Fruit fly (Drosophila melanogaster): ENCODE measurements around the gene lili.

Gene lili

DNA sequence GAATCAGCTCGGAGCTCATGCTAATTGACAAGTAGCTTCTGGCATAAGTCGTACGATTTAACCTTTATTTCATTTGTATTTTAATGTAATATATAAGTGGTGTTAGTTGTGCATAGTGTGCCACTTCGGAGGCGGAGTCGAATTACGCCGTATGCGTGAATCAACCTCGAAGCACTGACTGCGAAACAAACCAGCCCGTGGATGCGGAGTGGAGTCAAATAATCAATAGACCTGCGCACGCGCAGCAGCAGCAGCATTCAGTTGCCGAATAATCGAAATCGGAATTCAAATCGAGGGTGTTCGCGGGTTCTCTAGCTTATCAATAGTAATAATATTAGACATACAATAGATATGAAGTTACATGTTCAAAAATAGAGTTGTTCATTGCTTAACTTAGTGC is 14.4 kb upstream of the lili start, which contains the start of gene RabX4:
RabX4 (minus strand) TSS at position 176 of the 400 bp plus-strand sequence.
- TF ChIP-seq noc (tag; optimal IDR thresholded peaks at IDR 0.05): no peak

DNA sequence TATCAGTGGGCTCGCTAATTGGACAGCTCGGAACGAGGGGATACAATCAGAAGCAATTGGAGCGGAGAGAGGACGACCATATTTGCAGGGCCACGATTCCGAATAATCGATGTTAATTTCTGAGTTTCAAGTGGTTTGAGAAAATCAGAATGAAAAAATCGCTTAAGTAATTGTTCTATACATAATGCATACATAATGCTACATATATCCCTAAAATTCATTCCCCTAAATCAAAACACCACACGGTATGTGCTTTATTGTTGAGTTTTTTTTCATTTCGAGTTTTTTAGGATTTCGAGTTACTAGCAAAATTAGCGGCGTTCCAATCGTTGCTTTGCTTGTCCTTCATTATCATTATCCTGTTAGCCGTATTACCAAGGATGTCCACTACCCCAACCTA is 11.7 kb upstream of the lili start, which contains the start of gene niki:
niki (minus strand) TSS at position 101 of the 400 bp plus-strand sequence.
- TF ChIP-seq noc (tag; optimal IDR thresholded peaks at IDR 0.05): no peak

dm6 chr3R:24823061-24823460 is 9.2 kb upstream of the lili start:
- no peak for TF ChIP-seq noc (tag; optimal IDR thresholded peaks at IDR 0.05)

dm6 chr3R:24816993-24817854 is 3.4 kb upstream of the lili start, which contains the start of the genes CG5808 and Saf-B:
Gene CG5808 (minus strand): TSS chr3R:24817007.
Gene Saf-B (plus strand): TSS chr3R:24817464.
- TF ChIP-seq noc (tag; optimal IDR thresholded peaks at IDR 0.05): no peak

DNA sequence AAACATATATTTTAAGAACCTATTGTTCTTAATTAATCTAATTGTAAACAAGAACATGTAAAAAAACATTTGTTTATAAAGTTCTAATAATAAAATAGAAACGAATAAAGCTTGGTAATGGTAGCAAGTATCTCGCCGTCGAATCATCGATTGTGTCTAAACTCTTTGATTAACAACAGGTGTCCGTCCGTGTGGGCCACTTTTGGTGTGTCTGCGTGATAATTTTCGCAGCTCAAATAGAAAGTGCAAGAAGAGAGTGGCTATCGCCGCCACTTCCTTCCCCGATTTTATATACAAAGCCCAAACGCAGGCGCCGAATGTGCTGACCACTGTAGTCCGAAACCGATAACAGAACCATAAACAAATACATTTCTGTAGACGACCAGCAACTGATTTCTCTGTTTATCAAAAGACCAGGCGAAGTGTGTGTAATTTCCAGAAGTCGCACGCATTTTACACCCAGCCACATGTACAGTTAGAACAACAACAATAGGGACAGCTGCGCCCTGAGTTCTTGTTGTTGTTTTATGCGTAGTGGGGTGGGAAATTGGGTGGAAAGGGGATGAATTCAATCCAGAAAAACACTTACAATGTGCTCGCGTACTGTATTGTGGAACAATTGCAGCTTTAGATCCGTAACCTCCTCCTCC is 700 bp downstream of the lili start:
- TF ChIP-seq noc (tag; optimal IDR thresholded peaks at IDR 0.05): no peak

dm6 chr3R:24812394-24812793 is 1.4 kb downstream of the lili start:
- no peak for TF ChIP-seq noc (tag; optimal IDR thresholded peaks at IDR 0.05)

DNA sequence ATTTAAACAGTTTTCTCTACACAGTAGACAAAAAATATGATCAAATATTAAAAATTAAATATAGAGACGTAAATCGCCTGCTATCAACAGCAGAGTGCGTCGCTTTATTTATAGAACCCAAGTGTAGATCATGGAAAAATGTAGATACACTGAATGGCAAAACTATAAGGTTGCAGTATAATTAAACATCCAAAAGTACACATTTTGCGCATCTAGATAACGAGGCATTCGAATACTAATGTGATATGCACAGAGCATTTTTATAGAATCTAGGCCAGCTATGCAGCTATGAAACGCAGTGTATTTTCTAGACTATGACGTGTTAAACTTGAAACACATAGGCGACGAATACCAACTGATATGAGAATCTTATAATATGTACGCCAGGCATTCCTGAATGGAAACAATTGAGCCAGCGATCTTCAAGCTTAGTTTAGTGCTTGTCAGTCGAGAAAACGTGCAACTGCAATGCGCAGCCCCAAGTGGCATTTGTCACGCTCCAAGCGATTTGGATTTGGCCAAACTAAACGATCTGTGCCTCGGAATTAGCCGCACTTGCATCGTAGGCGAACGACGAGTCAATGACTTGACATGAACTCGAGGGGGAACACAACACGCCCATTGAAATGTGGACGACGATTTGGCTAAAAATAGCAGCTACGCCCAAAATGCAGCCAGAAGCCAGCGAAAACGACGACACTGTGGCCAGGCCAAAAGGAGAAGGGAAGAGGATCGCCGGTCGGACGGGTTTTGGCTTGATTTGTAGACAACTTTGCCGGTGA is 2.8 kb downstream of the lili start:
- TF ChIP-seq noc (tag; optimal IDR thresholded peaks at IDR 0.05): peak; percentile 96

DNA sequence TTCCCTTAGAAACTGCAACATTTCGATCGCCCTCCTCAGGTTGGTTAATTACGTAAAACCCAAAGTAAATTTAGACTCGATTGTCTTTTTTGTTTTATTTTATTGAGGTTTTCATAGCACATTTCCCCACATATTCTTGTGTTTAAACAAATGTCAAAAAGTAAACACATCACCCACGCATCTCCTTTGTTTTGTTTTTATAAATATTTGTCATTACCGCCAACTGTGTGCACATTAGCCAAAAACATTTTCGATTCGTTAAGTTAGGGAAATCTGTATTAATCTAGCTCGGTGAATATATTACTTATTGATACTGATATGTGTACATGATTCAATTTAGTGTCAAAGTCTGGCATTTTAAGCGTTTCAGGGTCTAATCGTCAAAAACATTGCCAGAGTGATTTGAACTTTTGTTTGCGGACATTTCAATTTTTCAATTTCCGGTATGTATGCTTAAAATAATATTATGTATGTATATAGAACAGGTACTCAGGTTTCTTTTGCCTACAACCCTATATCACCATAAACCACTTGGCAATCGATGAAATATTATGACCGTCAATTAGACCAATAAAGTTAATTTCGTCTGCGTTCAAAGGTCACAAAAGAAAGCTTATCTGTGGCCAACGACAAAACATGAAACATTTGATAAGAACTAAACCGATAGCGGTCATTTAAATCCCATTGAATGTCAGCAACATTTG is 4.1 kb downstream of the lili start:
- TF ChIP-seq noc (tag; optimal IDR thresholded peaks at IDR 0.05): peak; percentile 70

DNA sequence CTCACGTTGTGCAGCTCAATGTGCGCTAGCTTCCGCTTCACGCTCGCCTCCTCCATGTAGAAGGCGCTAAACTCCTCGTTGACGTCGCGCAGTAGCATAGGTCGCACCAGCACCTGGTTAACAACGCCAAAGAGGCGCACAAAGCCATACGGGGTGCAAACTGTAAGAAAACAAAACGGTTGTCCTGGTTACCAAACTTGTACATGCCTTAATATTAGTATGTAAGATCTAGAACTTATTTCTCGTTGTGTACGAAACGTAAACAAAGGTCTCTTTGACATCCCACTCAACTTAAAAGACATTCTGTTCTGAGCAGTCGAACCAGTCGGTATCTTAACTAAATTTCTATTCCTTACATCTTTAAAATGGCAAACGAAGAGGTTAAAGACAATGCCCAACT is 6.5 kb downstream of the lili start, which contains the start of gene CG6980:
CG6980 (plus strand) TSS at position 301 of the 400 bp plus-strand sequence.
- TF ChIP-seq noc (tag; optimal IDR thresholded peaks at IDR 0.05): no peak

DNA sequence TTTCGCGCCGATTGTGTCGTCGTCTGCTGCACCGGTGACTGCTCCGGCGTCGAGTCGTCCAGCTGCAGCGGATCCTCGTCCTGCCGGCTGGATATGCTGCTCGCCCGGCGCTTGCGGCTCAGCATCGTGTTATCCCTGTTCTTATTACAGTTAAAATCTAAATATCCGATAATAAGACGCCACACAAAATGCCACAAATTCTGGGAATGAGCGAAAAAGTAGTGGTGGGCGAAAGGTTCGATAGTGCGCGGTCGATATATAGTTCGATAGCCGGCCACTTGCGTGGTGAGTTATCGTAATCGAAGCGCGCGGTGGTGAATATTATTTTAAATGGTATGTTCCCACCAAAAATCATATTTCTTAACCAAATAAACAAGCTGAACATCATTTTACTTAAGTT is 8.8 kb downstream of the lili start, which contains the start of gene polybromo:
polybromo (minus strand) TSS at position 212 of the 400 bp plus-strand sequence.
- TF ChIP-seq noc (tag; optimal IDR thresholded peaks at IDR 0.05): no peak

DNA sequence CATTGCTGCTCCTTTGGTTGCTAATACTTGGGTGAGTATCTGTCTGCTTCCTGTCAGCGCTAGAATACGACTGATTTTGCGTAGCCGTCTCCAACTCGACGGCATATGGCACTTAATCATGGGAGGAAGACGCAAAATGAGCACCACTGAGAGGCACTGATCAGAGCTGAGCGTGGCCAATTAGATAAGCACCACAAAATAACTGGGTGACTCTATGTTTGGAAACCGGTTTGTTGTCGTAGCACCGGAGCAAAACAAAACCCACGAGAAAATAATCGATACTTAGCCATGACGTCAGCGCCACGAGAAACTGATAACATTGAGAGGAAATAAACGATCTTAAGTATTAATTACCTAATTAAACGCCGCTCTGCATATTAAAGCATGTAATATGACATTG is 14.3 kb downstream of the lili start, which contains the start of gene Ude:
Ude (minus strand) TSS at position 166 of the 400 bp plus-strand sequence.
- TF ChIP-seq noc (tag; optimal IDR thresholded peaks at IDR 0.05): no peak

DNA sequence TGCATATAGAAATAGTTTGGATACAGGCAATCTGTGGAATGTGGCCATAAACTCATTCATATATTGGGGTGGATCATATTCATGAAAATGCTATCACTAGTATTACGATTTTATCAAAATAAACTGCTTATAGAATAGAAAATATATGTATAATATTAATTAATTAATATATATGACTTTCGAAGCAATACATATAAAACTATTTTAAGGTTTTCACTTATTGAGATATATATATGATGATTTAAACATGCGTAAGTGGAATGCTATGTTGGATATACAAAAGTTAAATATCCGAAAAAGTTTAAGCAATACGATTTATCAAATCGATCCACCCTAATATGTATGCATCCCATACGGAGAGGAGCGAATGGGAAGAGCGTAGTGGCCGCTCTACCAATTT is 15.2 kb downstream of the lili start:
- TF ChIP-seq noc (tag; optimal IDR thresholded peaks at IDR 0.05): peak; percentile 57

DNA sequence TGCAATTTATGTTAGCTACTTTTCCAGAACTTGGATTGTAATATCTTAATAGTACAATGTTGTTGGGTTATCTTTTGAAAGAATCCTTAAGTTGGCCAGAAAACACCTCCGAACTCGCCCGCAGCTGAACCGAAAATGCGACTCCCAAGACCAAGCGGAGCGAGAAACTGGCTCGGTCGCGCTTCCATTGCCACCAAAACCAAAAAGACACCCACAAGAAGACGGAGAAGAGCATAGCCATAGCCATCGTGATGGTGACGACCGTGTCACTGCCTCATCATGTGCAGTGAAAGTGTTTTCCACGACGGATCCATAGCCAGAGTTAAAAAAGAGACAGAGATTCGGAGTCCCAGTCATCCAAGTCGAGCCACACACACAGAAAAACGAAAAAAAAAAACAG is 23.8 kb downstream of the lili start, which contains the start of gene CG13634:
CG13634 (minus strand) TSS at position 101 of the 400 bp plus-strand sequence.
- TF ChIP-seq noc (tag; optimal IDR thresholded peaks at IDR 0.05): no peak

DNA sequence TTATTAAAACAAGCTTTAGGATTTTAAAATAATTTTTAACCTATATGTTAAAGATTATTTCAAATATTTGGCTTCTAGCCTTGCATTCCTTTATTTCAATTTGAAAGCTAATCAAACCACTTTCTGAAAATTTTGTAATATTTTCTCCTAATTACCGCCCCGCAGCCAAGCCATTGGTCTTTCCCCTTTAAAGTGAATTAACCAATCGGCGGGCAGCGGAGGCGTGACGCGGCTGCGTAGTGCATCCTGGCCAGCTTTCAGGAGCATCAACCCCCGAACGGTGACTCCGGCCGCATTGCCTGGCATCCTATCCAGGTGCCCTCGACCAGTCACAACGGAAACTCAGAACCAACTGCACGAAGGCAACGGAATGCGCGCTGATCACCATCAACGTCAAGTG is 26.1 kb downstream of the lili start, which contains the start of gene Ets96B:
Ets96B (plus strand) TSS at position 321 of the 400 bp plus-strand sequence.
- TF ChIP-seq noc (tag; optimal IDR thresholded peaks at IDR 0.05): no peak

dm6 chr3R:24787042-24787565 is 26.7 kb downstream of the lili start, which contains the start of gene CG5805:
Gene CG5805 (minus strand): TSS chr3R:24787421.
- TF ChIP-seq noc (tag; optimal IDR thresholded peaks at IDR 0.05): peak; percentile 41
